Worm (Caenorhabditis elegans) whole organism, young adult: ENCODE data around the gene nhr-139.

ENCODE experiments used
- F52B5.7 ChIP-seq: sonication (generic microtip); optimal IDR thresholded peaks from 2 replicates; lab custom pipeline; 2016; ENCODE audit warnings: mild to moderate bottlenecking, missing genetic modification characterization, missing compliant biosample characterization
- bed-2 ChIP-seq: fragments of 200-800 bp; sonication (Bioruptor generic); IDR thresholded peaks from 2 replicates; pipeline ENCODE4 v1.3.6; 2022; ENCODE audit warnings: missing genetic modification reagents, missing genetic modification characterization, missing compliant biosample characterization
- efl-1 ChIP-seq: fragments of 150-350 bp; optimal IDR thresholded peaks from 2 replicates; lab custom pipeline; 2014; ENCODE audit warnings: missing biosample characterization, missing genetic modification reagents, missing genetic modification characterization
- hrde-1 ChIP-seq: sonication (generic microtip); optimal IDR thresholded peaks from 2 replicates; lab custom pipeline; 2016; ENCODE audit warnings: missing genetic modification characterization, mild to moderate bottlenecking, missing compliant biosample characterization, moderate library complexity, missing genotype, missing genetic modification reagents, borderline replicate concordance
- lin-35 ChIP-seq, 3 experiments: fragments of 150-350 bp in 2 of 3; sonication (generic microtip) in 1 of 3; optimal IDR thresholded peaks; 2 replicates each; lab custom pipeline; 2014 to 2018; ENCODE audit warnings: missing biosample characterization in 3 of 3, missing genetic modification characterization in 3 of 3, missing genetic modification reagents in 3 of 3
- madf-3 ChIP-seq: fragments of 200-800 bp; sonication (Bioruptor generic); IDR thresholded peaks from 2 replicates; pipeline ENCODE4 v1.3.6; 2022; ENCODE audit warnings: missing genetic modification reagents, missing genetic modification characterization, missing compliant biosample characterization
- mcd-1 ChIP-seq: fragments of 200-800 bp; sonication (Bioruptor generic); IDR thresholded peaks from 2 replicates; pipeline ENCODE4 v1.3.6; 2022; ENCODE audit warnings: missing genetic modification reagents, missing genetic modification characterization, missing compliant biosample characterization
- nfya-1 ChIP-seq: sonication (generic microtip); optimal IDR thresholded peaks from 2 replicates; lab custom pipeline; 2017; ENCODE audit warnings: antibody characterized with exemption, missing compliant biosample characterization, missing genetic modification characterization, borderline replicate concordance; ENCODE audit not compliant: insufficient read depth
- pha-4 ChIP-seq: fragments of 150-350 bp; sonication (generic microtip); optimal IDR thresholded peaks from 2 replicates; lab custom pipeline; 2014; ENCODE audit warnings: missing biosample characterization, missing genetic modification reagents, missing genetic modification characterization
- sdz-38 ChIP-seq: sonication (generic microtip); optimal IDR thresholded peaks from 2 replicates; lab custom pipeline; 2016; ENCODE audit warnings: missing genotype, missing genetic modification characterization, missing compliant biosample characterization
- snpc-4 ChIP-seq, 5 experiments: fragments of 150-350 bp in 1 of 5; sonication (generic microtip) in 4 of 5; optimal IDR thresholded peaks; 2 replicates each; lab custom pipeline; 2014 to 2018; ENCODE audit warnings: missing genetic modification characterization in 5 of 5, missing biosample characterization in 3 of 5, antibody characterized with exemption in 2 of 5, mild to moderate bottlenecking in 2 of 5, missing compliant biosample characterization in 2 of 5, missing genotype in 2 of 5, moderate library complexity in 2 of 5, missing genetic modification reagents in 1 of 5
- unc-62 ChIP-seq: fragments of 150-350 bp; optimal IDR thresholded peaks from 2 replicates; lab custom pipeline; 2014; ENCODE audit warnings: missing biosample characterization, missing genetic modification reagents, missing genetic modification characterization

- no peak for TF ChIP-seq pha-4 (tag; lab: Kevin White, UChicago)
- no peak for TF ChIP-seq mcd-1 (GFP tag; lab: Robert Waterston, UW)
- TF ChIP-seq snpc-4 (GFP tag; optimal IDR thresholded peaks at IDR 0.05; lab: Kevin White, UChicago), result no peak
- no peak for TF ChIP-seq snpc-4 (tag; optimal IDR thresholded peaks at IDR 0.05; lab: Kevin White, UChicago)
- TF ChIP-seq efl-1, result no peak
- no peak for TF ChIP-seq nfya-1 (tag; lab: Kevin White, UChicago)
- no peak for TF ChIP-seq lin-35 (GFP tag; optimal IDR thresholded peaks at IDR 0.05; lab: Kevin White, UChicago)
- no peak for TF ChIP-seq madf-3 (GFP tag; lab: Robert Waterston, UW)
- TF ChIP-seq bed-2 (GFP tag; lab: Robert Waterston, UW), result no peak
- TF ChIP-seq sdz-38 (tag; lab: Kevin White, UChicago), result no peak
- no peak for TF ChIP-seq F52B5.7 (tag; lab: Kevin White, UChicago)
- TF ChIP-seq unc-62 (GFP tag; lab: Kevin White, UChicago), result no peak
- TF ChIP-seq hrde-1 (tag; lab: Kevin White, UChicago), result no peak
These were observed 4.8 kb downstream of the nhr-139 start, which contains the start of gene nhr-161 for ce11 chrV:6982813-6983212.
